Worm (Caenorhabditis elegans) whole organism, mixed stage, embryonic: Measurements from ENCODE around the gene F57E7.2.

Experiments used
- bed-3 ChIP-seq: fragments of 200-800 bp; sonication (Bioruptor generic); optimal IDR thresholded peaks from 3 replicates; lab custom pipeline; 2018; ENCODE audit warnings: mild to moderate bottlenecking, missing genetic modification characterization, moderate library complexity, missing compliant biosample characterization
- blmp-1 ChIP-seq: fragments of 150-350 bp; optimal IDR thresholded peaks from 2 replicates; lab custom pipeline; 2014; ENCODE audit warnings: missing biosample characterization, missing genetic modification characterization
- ceh-39 ChIP-seq: fragments of 150-350 bp; optimal IDR thresholded peaks from 2 replicates; lab custom pipeline; 2014; ENCODE audit warnings: missing biosample characterization, missing genetic modification characterization
- ceh-43 ChIP-seq: fragments of 200-800 bp; sonication (Bioruptor generic); optimal IDR thresholded peaks from 2 replicates; lab custom pipeline; 2018; ENCODE audit warnings: mild to moderate bottlenecking, missing genetic modification characterization, moderate library complexity, missing compliant biosample characterization
- ceh-83 ChIP-seq: fragments of 200-800 bp; sonication (Bioruptor generic); optimal IDR thresholded peaks from 2 replicates; lab custom pipeline; 2018; ENCODE audit warnings: mild to moderate bottlenecking, missing genetic modification characterization, missing compliant biosample characterization
- ces-1 ChIP-seq: fragments of 150-350 bp; optimal IDR thresholded peaks from 2 replicates; lab custom pipeline; 2014; ENCODE audit warnings: missing biosample characterization, missing genetic modification reagents, missing genetic modification characterization
- cnd-1 ChIP-seq: fragments of 200-800 bp; sonication (Bioruptor generic); optimal IDR thresholded peaks from 2 replicates; lab custom pipeline; 2018; ENCODE audit warnings: mild to moderate bottlenecking, missing genetic modification characterization, missing compliant biosample characterization
- drap-1 ChIP-seq: fragments of 200-800 bp; sonication (Bioruptor generic); optimal IDR thresholded peaks from 3 replicates; lab custom pipeline; 2018; ENCODE audit warnings: mild to moderate bottlenecking, missing genetic modification characterization, missing compliant biosample characterization
- elt-1 ChIP-seq: sonication (generic microtip); optimal IDR thresholded peaks from 2 replicates; lab custom pipeline; 2017; ENCODE audit warnings: missing genetic modification characterization, mild to moderate bottlenecking, missing compliant biosample characterization, antibody characterized with exemption, moderate library complexity, borderline replicate concordance; ENCODE audit not compliant: insufficient read depth
- elt-3 ChIP-seq: fragments of 150-350 bp; optimal IDR thresholded peaks from 2 replicates; lab custom pipeline; 2014; ENCODE audit warnings: missing biosample characterization, missing genetic modification characterization
- flh-1 ChIP-seq: fragments of 200-800 bp; sonication (Bioruptor generic); optimal IDR thresholded peaks from 2 replicates; lab custom pipeline; 2018; ENCODE audit warnings: mild to moderate bottlenecking, missing genetic modification characterization, moderate library complexity, missing compliant biosample characterization
- ham-2 ChIP-seq: fragments of 200-800 bp; sonication (Bioruptor generic); optimal IDR thresholded peaks from 2 replicates; lab custom pipeline; 2018; ENCODE audit warnings: mild to moderate bottlenecking, missing genetic modification characterization, missing compliant biosample characterization
- lin-13 ChIP-seq: fragments of 150-350 bp; optimal IDR thresholded peaks from 2 replicates; lab custom pipeline; 2014; ENCODE audit warnings: missing biosample characterization, missing genetic modification characterization
- lsy-2 ChIP-seq: fragments of 150-350 bp; optimal IDR thresholded peaks from 2 replicates; lab custom pipeline; 2014; ENCODE audit warnings: missing biosample characterization, missing genetic modification characterization
- mab-5 ChIP-seq: fragments of 150-350 bp; optimal IDR thresholded peaks from 2 replicates; lab custom pipeline; 2014; ENCODE audit warnings: missing biosample characterization, missing genetic modification characterization
- mep-1 ChIP-seq: fragments of 150-350 bp; optimal IDR thresholded peaks from 2 replicates; lab custom pipeline; 2017; ENCODE audit warnings: missing biosample characterization, missing genetic modification reagents, missing genetic modification characterization, inconsistent platforms
- nhr-12 ChIP-seq: fragments of 150-350 bp; optimal IDR thresholded peaks from 2 replicates; lab custom pipeline; 2014; ENCODE audit warnings: missing biosample characterization, missing genetic modification characterization
- nhr-2 ChIP-seq: fragments of 150-350 bp; optimal IDR thresholded peaks from 2 replicates; lab custom pipeline; 2014; ENCODE audit warnings: missing biosample characterization, missing genetic modification characterization
- nhr-237 ChIP-seq: fragments of 150-350 bp; optimal IDR thresholded peaks from 2 replicates; lab custom pipeline; 2014; ENCODE audit warnings: missing biosample characterization, missing genetic modification characterization
- nhr-28 ChIP-seq: fragments of 150-350 bp; optimal IDR thresholded peaks from 2 replicates; lab custom pipeline; 2014; ENCODE audit warnings: missing biosample characterization, missing genetic modification characterization
- nhr-76 ChIP-seq: sonication (generic microtip); optimal IDR thresholded peaks from 2 replicates; lab custom pipeline; 2017; ENCODE audit warnings: missing biosample characterization, missing genetic modification characterization
- pha-4 ChIP-seq: fragments of 150-350 bp; optimal IDR thresholded peaks from 2 replicates; lab custom pipeline; 2018; ENCODE audit warnings: missing biosample characterization, missing genetic modification reagents, missing genetic modification characterization
- snpc-4 ChIP-seq: fragments of 150-350 bp; optimal IDR thresholded peaks from 2 replicates; lab custom pipeline; 2014; ENCODE audit warnings: missing biosample characterization, missing genetic modification characterization
- tbx-8 ChIP-seq: fragments of 200-800 bp; sonication (Bioruptor generic); optimal IDR thresholded peaks from 2 replicates; lab custom pipeline; 2018; ENCODE audit warnings: mild to moderate bottlenecking, missing genetic modification characterization, moderate library complexity, missing compliant biosample characterization
- unc-120 ChIP-seq: sonication (generic microtip); optimal IDR thresholded peaks from 2 replicates; lab custom pipeline; 2017; ENCODE audit warnings: missing genetic modification characterization, missing compliant biosample characterization; ENCODE audit not compliant: poor library complexity, severe bottlenecking
- unc-39 ChIP-seq: fragments of 150-350 bp; optimal IDR thresholded peaks from 2 replicates; lab custom pipeline; 2014; ENCODE audit warnings: missing biosample characterization, missing genetic modification characterization
- unc-62 ChIP-seq: fragments of 150-350 bp; optimal IDR thresholded peaks from 2 replicates; lab custom pipeline; 2014; ENCODE audit warnings: missing biosample characterization, missing genetic modification reagents, missing genetic modification characterization
- zip-8 ChIP-seq: fragments of 150-350 bp; optimal IDR thresholded peaks from 2 replicates; lab custom pipeline; 2014; ENCODE audit warnings: missing biosample characterization, missing genetic modification characterization
- ztf-11 ChIP-seq: fragments of 150-350 bp; optimal IDR thresholded peaks from 2 replicates; lab custom pipeline; 2014; ENCODE audit warnings: missing biosample characterization, missing genetic modification characterization

The F57E7.2 gene

ce11 chrV:16471995-16472563, 10.9 kb downstream of the F57E7.2 start, which contains the start of gene srw-35:
srw-35 (plus strand) TSS chrV:16472513.
- TF ChIP-seq elt-3 (tag; lab: Kevin White, UChicago) (no peak), nhr-76 (tag; lab: Kevin White, UChicago) (no peak), ceh-43 (GFP tag; lab: Kevin White, UChicago) (no peak), nhr-12 (tag; lab: Kevin White, UChicago) (no peak), nhr-28 (tag; lab: Kevin White, UChicago) (no peak), ces-1 (no peak), lsy-2 (no peak), ham-2 (GFP tag; lab: Kevin White, UChicago) (no peak), blmp-1 (tag; lab: Kevin White, UChicago) (no peak), drap-1 (GFP tag; lab: Kevin White, UChicago) (no peak), elt-1 (tag; lab: Kevin White, UChicago) (no peak), zip-8 (no peak), bed-3 (GFP tag; lab: Kevin White, UChicago) (no peak), unc-62 (GFP tag; lab: Kevin White, UChicago) (no peak), nhr-2 (tag; lab: Kevin White, UChicago) (no peak), lin-13 (tag; lab: Kevin White, UChicago) (no peak), unc-120 (tag; lab: Kevin White, UChicago) (no peak)
- TF ChIP-seq, all 35 proteins: peak for 0

- no peak for TF ChIP-seq pha-4 (tag; lab: Kevin White, UChicago)
- no peak for TF ChIP-seq nhr-12 (tag; lab: Kevin White, UChicago)
- TF ChIP-seq ceh-43 (GFP tag; lab: Kevin White, UChicago), result no peak
- no peak for TF ChIP-seq ceh-39 (tag; lab: Kevin White, UChicago)
- no peak for TF ChIP-seq ceh-83 (GFP tag; lab: Kevin White, UChicago)
- TF ChIP-seq, all 35 proteins: peak for 0
Observed at ce11 chrV:16470916-16471315, 12.0 kb downstream of the F57E7.2 start, which contains the start of gene srh-138. srh-138 (minus strand) TSS chrV:16471016.

ce11 chrV:16467840-16468239, 15.1 kb downstream of the F57E7.2 start, which contains the start of gene sru-44:
sru-44 (minus strand) TSS chrV:16467940.
- TF ChIP-seq mep-1 (tag; lab: Kevin White, UChicago), result no peak
- TF ChIP-seq flh-1, result no peak
- TF ChIP-seq nhr-76 (tag; lab: Kevin White, UChicago), result no peak
- no peak for TF ChIP-seq tbx-8 (GFP tag; lab: Kevin White, UChicago)
- no peak for TF ChIP-seq elt-3 (tag; lab: Kevin White, UChicago)
- TF ChIP-seq ceh-43 (GFP tag; lab: Kevin White, UChicago), result no peak
- no peak for TF ChIP-seq lin-13 (tag; lab: Kevin White, UChicago)
- no peak for TF ChIP-seq snpc-4 (tag; lab: Kevin White, UChicago)
- no peak for TF ChIP-seq ceh-83 (GFP tag; lab: Kevin White, UChicago)
- TF ChIP-seq elt-1 (tag; lab: Kevin White, UChicago), result no peak
- no peak for TF ChIP-seq nhr-237 (tag; lab: Kevin White, UChicago)
- TF ChIP-seq lsy-2, result no peak

ce11 chrV:16460866-16461265, 22.1 kb downstream of the F57E7.2 start, which contains the start of gene srh-142:
srh-142 (minus strand) TSS chrV:16460966.
- no peak for TF ChIP-seq drap-1 (GFP tag; lab: Kevin White, UChicago)
- no peak for TF ChIP-seq cnd-1 (tag; lab: Kevin White, UChicago)
- no peak for TF ChIP-seq ceh-39 (tag; lab: Kevin White, UChicago)
- no peak for TF ChIP-seq ceh-83 (GFP tag; lab: Kevin White, UChicago)
- TF ChIP-seq lsy-2, result no peak
- TF ChIP-seq, all 35 proteins: peak for 0

ce11 chrV:16459377-16459776, 23.6 kb downstream of the F57E7.2 start:
- no peak for TF ChIP-seq elt-1 (tag; lab: Kevin White, UChicago)
- no peak for TF ChIP-seq nhr-237 (tag; lab: Kevin White, UChicago)

ce11 chrV:16458714-16459113, 24.2 kb downstream of the F57E7.2 start, which contains the start of gene str-15:
str-15 (minus strand) TSS chrV:16458814.
- TF ChIP-seq ztf-11 (tag; lab: Kevin White, UChicago) (no peak), drap-1 (GFP tag; lab: Kevin White, UChicago) (no peak), unc-39 (tag; lab: Kevin White, UChicago) (no peak), snpc-4 (tag; lab: Kevin White, UChicago) (no peak), lin-13 (tag; lab: Kevin White, UChicago) (no peak), tbx-8 (GFP tag; lab: Kevin White, UChicago) (no peak), ham-2 (GFP tag; lab: Kevin White, UChicago) (no peak), elt-3 (tag; lab: Kevin White, UChicago) (no peak), ces-1 (no peak), nhr-2 (tag; lab: Kevin White, UChicago) (no peak), ceh-39 (tag; lab: Kevin White, UChicago) (no peak), mab-5 (tag; lab: Kevin White, UChicago) (no peak), nhr-12 (tag; lab: Kevin White, UChicago) (no peak), pha-4 (tag; lab: Kevin White, UChicago) (no peak), cnd-1 (tag; lab: Kevin White, UChicago) (no peak), flh-1 (no peak), nhr-28 (tag; lab: Kevin White, UChicago) (no peak), unc-120 (tag; lab: Kevin White, UChicago) (no peak)
- TF ChIP-seq, all 35 proteins: peak for 0
